Worm (Caenorhabditis elegans) whole organism, young adult: ENCODE data around the gene str-7.
A peak's percentile ranks its signal among the peaks of the same experiment; 100 is the strongest.

Source experiments
- C17E4.6 ChIP-seq: fragments of 200-800 bp; sonication (Bioruptor generic); IDR thresholded peaks from 2 replicates; pipeline ENCODE4 v1.3.6; 2022; ENCODE audit warnings: missing genetic modification reagents, missing genetic modification characterization, missing compliant biosample characterization
- F49E8.2 ChIP-seq: sonication (generic microtip); optimal IDR thresholded peaks from 3 replicates; lab custom pipeline; 2017; ENCODE audit warnings: missing genetic modification characterization, mild to moderate bottlenecking, missing compliant biosample characterization, antibody characterized with exemption, moderate library complexity; ENCODE audit not compliant: insufficient read depth
- F55B11.4 ChIP-seq: sonication (generic microtip); optimal IDR thresholded peaks from 2 replicates; lab custom pipeline; 2016; ENCODE audit warnings: missing compliant biosample characterization, missing genetic modification characterization, borderline replicate concordance; ENCODE audit not compliant: insufficient read depth
- K11D2.4 ChIP-seq: fragments of 200-800 bp; sonication (Bioruptor generic); IDR thresholded peaks from 2 replicates; pipeline ENCODE4 v1.3.6; 2022; ENCODE audit warnings: missing genetic modification reagents, missing genetic modification characterization, missing compliant biosample characterization
- K12H6.12 ChIP-seq: fragments of 200-800 bp; sonication (Bioruptor generic); optimal IDR thresholded peaks from 2 replicates; lab custom pipeline; 2018; ENCODE audit warnings: mild to moderate bottlenecking, missing genetic modification characterization, missing compliant biosample characterization
- T07F8.4 ChIP-seq: sonication (generic microtip); optimal IDR thresholded peaks from 2 replicates; lab custom pipeline; 2016; ENCODE audit warnings: mild to moderate bottlenecking, missing genetic modification characterization, moderate library complexity, missing compliant biosample characterization
- Y53F4B.3 ChIP-seq: fragments of 200-800 bp; sonication (Bioruptor generic); IDR thresholded peaks from 2 replicates; pipeline ENCODE4 v1.3.6; 2022; ENCODE audit warnings: missing genetic modification reagents, missing genetic modification characterization, missing compliant biosample characterization
- ZK185.1 ChIP-seq: sonication (generic microtip); optimal IDR thresholded peaks from 2 replicates; lab custom pipeline; 2016; ENCODE audit warnings: mild to moderate bottlenecking, missing genetic modification characterization, missing compliant biosample characterization; ENCODE audit not compliant: poor library complexity, severe bottlenecking
- aptf-3 ChIP-seq: fragments of 200-800 bp; sonication (Bioruptor generic); IDR thresholded peaks from 2 replicates; pipeline ENCODE4 v1.3.6; 2022; ENCODE audit warnings: missing genetic modification characterization, missing compliant biosample characterization
- atf-7 ChIP-seq: sonication (generic microtip); optimal IDR thresholded peaks from 2 replicates; lab custom pipeline; 2017; ENCODE audit warnings: mild to moderate bottlenecking, missing genetic modification characterization, missing compliant biosample characterization
- attf-3 ChIP-seq: fragments of 200-800 bp; sonication (Bioruptor generic); conservative IDR thresholded peaks from 2 replicates; pipeline ENCODE4 v1.3.6; 2022; ENCODE audit warnings: missing genetic modification reagents, missing genetic modification characterization, missing compliant biosample characterization
- ceh-40 ChIP-seq: fragments of 200-800 bp; sonication (Bioruptor generic); IDR thresholded peaks from 2 replicates; pipeline ENCODE4 v1.3.6; 2022; ENCODE audit warnings: missing genetic modification characterization, missing compliant biosample characterization
- chd-7 ChIP-seq: sonication (generic microtip); optimal IDR thresholded peaks from 2 replicates; lab custom pipeline; 2016; ENCODE audit warnings: mild to moderate bottlenecking, missing genetic modification characterization, moderate library complexity, missing compliant biosample characterization
- gei-17 ChIP-seq: fragments of 200-800 bp; sonication (Bioruptor generic); optimal IDR thresholded peaks from 2 replicates; lab custom pipeline; 2018; ENCODE audit warnings: mild to moderate bottlenecking, missing genetic modification characterization, missing compliant biosample characterization
- hsf-1 ChIP-seq: fragments of 200-800 bp; sonication (Bioruptor generic); IDR thresholded peaks from 2 replicates; pipeline ENCODE4 v1.3.6; 2022; ENCODE audit warnings: missing genetic modification reagents, missing genetic modification characterization, missing compliant biosample characterization
- let-526 ChIP-seq: fragments of 200-800 bp; sonication (Bioruptor generic); IDR thresholded peaks from 2 replicates; pipeline ENCODE4 v1.3.6; 2022; ENCODE audit warnings: missing genetic modification reagents, missing genetic modification characterization, missing compliant biosample characterization
- lin-35 ChIP-seq, 3 experiments: fragments of 150-350 bp in 2 of 3; sonication (generic microtip) in 1 of 3; optimal IDR thresholded peaks; 2 replicates each; lab custom pipeline; 2014 to 2018; ENCODE audit warnings: missing biosample characterization in 3 of 3, missing genetic modification characterization in 3 of 3, missing genetic modification reagents in 3 of 3
- lin-40 ChIP-seq: sonication (generic microtip); optimal IDR thresholded peaks from 2 replicates; lab custom pipeline; 2016; ENCODE audit warnings: missing genetic modification characterization, mild to moderate bottlenecking, missing compliant biosample characterization, missing genotype, missing genetic modification reagents
- lir-1 ChIP-seq: fragments of 200-800 bp; sonication (Bioruptor generic); conservative IDR thresholded peaks from 2 replicates; pipeline ENCODE4 v1.3.6; 2022; ENCODE audit warnings: missing genetic modification reagents, missing genetic modification characterization, missing compliant biosample characterization
- madf-8 ChIP-seq: fragments of 200-800 bp; sonication (Bioruptor generic); conservative IDR thresholded peaks from 2 replicates; pipeline ENCODE4 v1.3.6; 2022; ENCODE audit warnings: missing genetic modification reagents, missing genetic modification characterization, missing compliant biosample characterization
- mcd-1 ChIP-seq: fragments of 200-800 bp; sonication (Bioruptor generic); IDR thresholded peaks from 2 replicates; pipeline ENCODE4 v1.3.6; 2022; ENCODE audit warnings: missing genetic modification reagents, missing genetic modification characterization, missing compliant biosample characterization
- mxl-1 ChIP-seq: sonication (generic microtip); optimal IDR thresholded peaks from 2 replicates; lab custom pipeline; 2016; ENCODE audit warnings: missing genetic modification characterization, missing compliant biosample characterization
- nhr-27 ChIP-seq: fragments of 200-800 bp; sonication (Bioruptor generic); optimal IDR thresholded peaks from 2 replicates; lab custom pipeline; 2018; ENCODE audit warnings: mild to moderate bottlenecking, missing genetic modification characterization, moderate library complexity, missing compliant biosample characterization
- nhr-80 ChIP-seq: sonication (generic microtip); optimal IDR thresholded peaks from 2 replicates; lab custom pipeline; 2016; ENCODE audit warnings: missing genetic modification characterization, missing compliant biosample characterization
- rec-8 ChIP-seq, 2 experiments: sonication (generic microtip); optimal IDR thresholded peaks; 2 replicates each; lab custom pipeline; 2016; ENCODE audit warnings: mild to moderate bottlenecking in 2 of 2, missing genetic modification characterization in 2 of 2, missing genetic modification reagents in 2 of 2, missing genotype in 2 of 2, missing biosample characterization in 1 of 2, missing compliant biosample characterization in 1 of 2, moderate library complexity in 1 of 2
- repo-1 ChIP-seq: sonication (generic microtip); optimal IDR thresholded peaks from 2 replicates; lab custom pipeline; 2017; ENCODE audit warnings: mild to moderate bottlenecking, missing genetic modification characterization, missing compliant biosample characterization
- snpc-1.1 ChIP-seq: sonication (generic microtip); optimal IDR thresholded peaks from 2 replicates; lab custom pipeline; 2017; ENCODE audit warnings: missing genetic modification characterization, mild to moderate bottlenecking, missing compliant biosample characterization, antibody characterized with exemption, moderate library complexity, missing genotype, missing genetic modification reagents; ENCODE audit not compliant: insufficient read depth
- snpc-1.3 ChIP-seq: sonication (generic microtip); optimal IDR thresholded peaks from 2 replicates; lab custom pipeline; 2017; ENCODE audit warnings: missing genetic modification characterization, mild to moderate bottlenecking, missing compliant biosample characterization, antibody characterized with exemption, moderate library complexity, missing genotype, missing genetic modification reagents; ENCODE audit not compliant: insufficient read depth
- snpc-3.4 ChIP-seq: sonication (generic microtip); optimal IDR thresholded peaks from 2 replicates; lab custom pipeline; 2017; ENCODE audit warnings: missing genetic modification characterization, mild to moderate bottlenecking, missing compliant biosample characterization, antibody characterized with exemption, moderate library complexity, missing genotype, missing genetic modification reagents
- tbp1 ChIP-seq: fragments of 200-800 bp; sonication (Bioruptor generic); optimal IDR thresholded peaks from 2 replicates; lab custom pipeline; 2018; ENCODE audit warnings: mild to moderate bottlenecking, missing genetic modification characterization, missing compliant biosample characterization
- tbx-9 ChIP-seq: sonication (generic microtip); optimal IDR thresholded peaks from 2 replicates; lab custom pipeline; 2016; ENCODE audit warnings: borderline replicate concordance, missing genetic modification characterization, inconsistent platforms, missing compliant biosample characterization
- unc-130 ChIP-seq: sonication (generic microtip); optimal IDR thresholded peaks from 2 replicates; lab custom pipeline; 2016; ENCODE audit warnings: missing genetic modification reagents, missing genetic modification characterization, missing compliant biosample characterization
- ztf-3 ChIP-seq: fragments of 200-800 bp; sonication (Bioruptor generic); optimal IDR thresholded peaks from 2 replicates; lab custom pipeline; 2018; ENCODE audit warnings: mild to moderate bottlenecking, missing genetic modification characterization, missing compliant biosample characterization

Gene str-7

DNA sequence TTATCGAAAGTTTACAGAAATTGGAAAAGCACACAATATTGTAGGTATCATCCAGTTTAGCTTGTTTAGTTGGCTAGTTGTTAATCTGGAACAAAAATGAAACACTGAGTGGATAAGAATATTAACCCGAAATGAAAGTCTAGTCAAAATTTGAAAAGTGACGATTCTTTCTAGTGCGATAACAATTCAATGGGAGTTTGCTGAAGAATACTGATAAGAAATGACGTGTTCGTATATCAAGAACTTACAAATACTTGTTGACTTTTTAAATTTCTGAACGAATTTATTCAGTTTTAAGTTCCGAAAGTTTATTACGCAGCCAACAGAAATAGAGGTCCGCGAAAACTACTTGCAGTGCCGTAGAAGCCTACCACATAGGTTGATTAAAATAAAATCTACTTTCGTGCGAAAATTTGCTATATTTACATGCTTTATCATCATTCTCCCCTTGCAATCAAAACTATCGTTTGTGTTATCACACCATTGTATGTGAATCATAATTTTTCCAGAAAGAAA is 43.8 kb upstream of the str-7 start, which contains the start of gene fbxa-88:
fbxa-88 (minus strand) TSS at position 51 of the 516 bp plus-strand sequence.
- TF ChIP-seq Y53F4B.3 (GFP tag; lab: Robert Waterston, UW) (no peak), K11D2.4 (GFP tag; lab: Robert Waterston, UW) (no peak), aptf-3 (GFP tag; lab: Robert Waterston, UW) (no peak), F49E8.2 (no peak), mcd-1 (GFP tag; lab: Robert Waterston, UW) (no peak), madf-8 (GFP tag; lab: Robert Waterston, UW) (no peak), ceh-40 (GFP tag; lab: Robert Waterston, UW) (no peak), nhr-80 (tag; lab: Kevin White, UChicago) (peak; percentile 61)
- TF ChIP-seq, all 124 proteins: peak for 1

DNA sequence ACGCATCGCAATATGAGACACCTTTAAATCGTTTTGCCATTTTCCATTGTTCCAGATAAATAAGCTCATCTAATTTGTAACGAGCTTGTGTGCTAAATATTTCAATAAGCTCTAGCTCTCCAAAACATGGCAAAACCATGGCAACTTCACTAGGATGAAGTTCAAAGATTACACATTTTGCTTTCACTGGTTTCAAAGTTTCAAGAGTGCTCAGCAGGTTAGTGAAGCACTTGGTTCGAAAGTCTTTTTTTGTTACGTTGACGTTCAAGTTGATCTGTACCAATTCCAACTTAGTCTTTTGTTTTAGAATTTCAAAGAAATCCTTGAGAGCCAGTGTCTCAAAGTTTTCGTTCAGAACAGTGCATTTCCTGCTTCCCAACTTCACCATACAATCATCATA is 43.0 kb upstream of the str-7 start, which contains the start of gene fbxa-18:
fbxa-18 (plus strand) TSS at position 301 of the 400 bp plus-strand sequence.
- TF ChIP-seq nhr-27 (tag; lab: Kevin White, UChicago) (no peak), repo-1 (tag; lab: Kevin White, UChicago) (no peak), C17E4.6 (GFP tag; lab: Robert Waterston, UW) (no peak), lin-40 (tag; lab: Kevin White, UChicago) (no peak), F55B11.4 (tag; lab: Kevin White, UChicago) (no peak), tbp1 (no peak), unc-130 (no peak), mxl-1 (tag; lab: Kevin White, UChicago) (no peak), atf-7 (no peak), lin-35 (GFP tag; optimal IDR thresholded peaks at IDR 0.05; lab: Kevin White, UChicago) (no peak), ZK185.1 (tag; lab: Kevin White, UChicago) (no peak), madf-8 (GFP tag; lab: Robert Waterston, UW) (no peak), ztf-3 (GFP tag; lab: Kevin White, UChicago) (no peak), tbx-9 (tag; lab: Kevin White, UChicago) (no peak)

- TF ChIP-seq lin-35 (GFP tag; optimal IDR thresholded peaks at IDR 0.05; lab: Kevin White, UChicago) = no peak
- no peak for TF ChIP-seq K12H6.12 (tag; lab: Kevin White, UChicago)
- no peak for TF ChIP-seq hsf-1
- no peak for TF ChIP-seq let-526 (GFP tag; lab: Robert Waterston, UW)
- TF ChIP-seq K11D2.4 (GFP tag; lab: Robert Waterston, UW) = no peak
- TF ChIP-seq rec-8 (tag; optimal IDR thresholded peaks at IDR 0.05; lab: Kevin White, UChicago) = no peak
- TF ChIP-seq snpc-1.3 = no peak
- no peak for TF ChIP-seq T07F8.4
- TF ChIP-seq ceh-40 (GFP tag; lab: Robert Waterston, UW) = no peak
- TF ChIP-seq chd-7 (tag; lab: Kevin White, UChicago) = no peak
- TF ChIP-seq gei-17 (GFP tag; lab: Kevin White, UChicago) = no peak
- TF ChIP-seq snpc-3.4 = no peak
- TF ChIP-seq snpc-1.1 (tag; lab: Kevin White, UChicago) = no peak
- TF ChIP-seq F49E8.2 = no peak
- no peak for TF ChIP-seq attf-3
These were observed 41.7 kb upstream of the str-7 start, which contains the start of gene clc-32 for ce11 chrV:16141071-16141470. Gene clc-32, minus strand, starts transcription at chrV:16141171.

ce11 chrV:16139529-16139928 is 40.2 kb upstream of the str-7 start, which contains the start of gene clc-11:
Gene clc-11, minus strand, starts transcription at chrV:16139629.
- TF ChIP-seq snpc-1.1 (tag; lab: Kevin White, UChicago) (no peak), gei-17 (GFP tag; lab: Kevin White, UChicago) (no peak), lir-1 (no peak), atf-7 (no peak), tbp1 (no peak), ZK185.1 (tag; lab: Kevin White, UChicago) (no peak)
